Worm (Caenorhabditis elegans): Measurements from ENCODE around the gene btb-17.

The btb-17 gene

ce11 chrII:3250195-3250594 lies 45.0 kb upstream of the btb-17 start:
- TF ChIP-seq efl-1 (optimal IDR thresholded peaks at IDR 0.05) (no peak), efl-1 (GFP tag; optimal IDR thresholded peaks at IDR 0.05 in 1 of 2) (no peak), mef-2 (tag; optimal IDR thresholded peaks at IDR 0.05) (no peak), ama-1 (optimal IDR thresholded peaks at IDR 0.05) (no peak), elt-2 (tag; optimal IDR thresholded peaks at IDR 0.05) (no peak)

DNA sequence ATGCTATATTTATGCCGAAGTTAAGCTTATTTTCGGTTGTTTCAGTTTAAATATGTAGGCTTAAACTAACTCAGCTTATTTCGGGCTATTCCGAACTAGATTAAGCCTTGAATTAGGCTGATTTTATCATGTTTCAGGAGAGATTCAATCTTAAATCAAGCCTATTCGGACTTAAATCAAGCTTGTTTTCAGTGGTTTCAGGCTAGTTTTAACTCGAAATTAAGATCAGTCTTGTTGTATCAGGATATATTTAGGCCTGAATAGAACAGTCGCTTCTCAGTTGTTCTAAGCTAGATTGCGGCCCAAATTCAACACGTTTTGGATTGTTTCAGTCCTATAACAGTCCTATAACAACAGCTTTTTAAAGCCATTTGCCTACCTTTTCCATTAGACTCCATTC lies 43.4 kb upstream of the btb-17 start:
- TF ChIP-seq nhr-85 (tag), result no peak
- TF ChIP-seq unc-86 (tag; optimal IDR thresholded peaks at IDR 0.05), result no peak
- no peak for TF ChIP-seq ceh-63 (GFP tag; optimal IDR thresholded peaks at IDR 0.05)
- TF ChIP-seq nhr-20 (tag; optimal IDR thresholded peaks at IDR 0.05), result no peak

- TF ChIP-seq unc-130 (tag; optimal IDR thresholded peaks at IDR 0.05) (no peak), nhr-47 (tag; optimal IDR thresholded peaks at IDR 0.05) (no peak), irx-1 (tag; optimal IDR thresholded peaks at IDR 0.05) (no peak), skn-1 (tag; optimal IDR thresholded peaks at IDR 0.05) (no peak), grh-1 (GFP tag; IDR thresholded peaks at IDR 0.05) (no peak), zag-1 (tag; optimal IDR thresholded peaks at IDR 0.05) (no peak), nhr-77 (tag; optimal IDR thresholded peaks at IDR 0.05) (no peak), fkh-8 (tag; optimal IDR thresholded peaks at IDR 0.05) (no peak), tbx-2 (tag; optimal IDR thresholded peaks at IDR 0.05) (no peak)
Observed at ce11 chrII:3259254-3259653, 36.0 kb upstream of the btb-17 start, which contains the start of gene gcy-19. TSS of gene gcy-19 (minus strand) at chrII:3259354.

- TF ChIP-seq zag-1 (tag; optimal IDR thresholded peaks at IDR 0.05) (no peak), lir-3 (tag; optimal IDR thresholded peaks at IDR 0.05; ENCODE audit: poor library complexity) (no peak), unc-62 (GFP tag; optimal IDR thresholded peaks at IDR 0.05) (no peak), isw-1 (GFP tag; IDR thresholded peaks at IDR 0.05) (no peak), lin-39 (tag; optimal IDR thresholded peaks at IDR 0.05) (no peak), skn-1 (tag; optimal IDR thresholded peaks at IDR 0.05) (no peak), C16A3.4 (tag; optimal IDR thresholded peaks at IDR 0.05) (no peak), ceh-82 (tag; optimal IDR thresholded peaks at IDR 0.05) (no peak), dpl-1 (GFP tag; optimal IDR thresholded peaks at IDR 0.05) (no peak), unc-98 (GFP tag; IDR thresholded peaks at IDR 0.05) (no peak), mdl-1 (tag; optimal IDR thresholded peaks at IDR 0.05) (no peak), mep-1 (tag; optimal IDR thresholded peaks at IDR 0.05) (no peak), vab-15 (tag; optimal IDR thresholded peaks at IDR 0.05) (no peak), elt-3 (tag; optimal IDR thresholded peaks at IDR 0.05) (no peak), C34B4.2 (tag; optimal IDR thresholded peaks at IDR 0.05) (no peak)
Observed at ce11 chrII:3262504-3262903, 32.7 kb upstream of the btb-17 start, which contains the start of gene F02E11.2. TSS of gene F02E11.2 (plus strand) at chrII:3262804.

DNA sequence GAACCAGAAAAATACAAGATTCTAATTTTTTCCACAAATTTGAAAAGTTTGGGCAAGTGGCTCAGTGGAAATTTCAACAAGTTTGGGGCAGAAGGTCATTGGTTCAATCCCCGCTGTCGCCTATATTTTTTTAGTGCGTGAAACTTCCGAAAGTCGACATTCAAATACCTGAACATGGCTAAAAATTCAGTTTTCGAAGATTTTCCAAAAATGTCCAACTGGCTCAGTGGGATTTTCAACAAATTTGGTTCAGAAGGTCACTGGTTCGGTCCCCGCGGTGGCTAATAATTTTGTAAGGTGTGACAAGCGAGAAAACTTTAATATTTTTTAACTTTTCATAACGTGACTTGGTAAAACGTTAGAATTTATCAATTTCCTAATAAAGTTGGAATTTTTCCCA lies 30.5 kb upstream of the btb-17 start:
- TF ChIP-seq C04F5.9 (tag; optimal IDR thresholded peaks at IDR 0.05), result no peak
- no peak for TF ChIP-seq ceh-8 (GFP tag; optimal IDR thresholded peaks at IDR 0.05)
- no peak for TF ChIP-seq jun-1 (tag; optimal IDR thresholded peaks at IDR 0.05)
- TF ChIP-seq nhr-76 (tag; optimal IDR thresholded peaks at IDR 0.05), result no peak
- no peak for TF ChIP-seq zag-1 (tag; optimal IDR thresholded peaks at IDR 0.05)
- TF ChIP-seq Y116A8C.19 (tag; optimal IDR thresholded peaks at IDR 0.05; ENCODE audit: borderline replicate concordance), result no peak
- TF ChIP-seq tbx-2 (tag; optimal IDR thresholded peaks at IDR 0.05), result no peak
- no peak for TF ChIP-seq ztf-4 (tag; optimal IDR thresholded peaks at IDR 0.05)

Data from whole organism, L1 larva.